Worm (Caenorhabditis elegans) whole organism, L4/young adult: Measurements from ENCODE around the gene C27D9.2.

Source experiments
- W03F9.2 ChIP-seq: fragments of 150-350 bp; optimal IDR thresholded peaks from 2 replicates; lab custom pipeline; 2014; ENCODE audit warnings: missing biosample characterization, missing genetic modification characterization
- dao-5 ChIP-seq: sonication (generic microtip); optimal IDR thresholded peaks from 2 replicates; lab custom pipeline; 2016; ENCODE audit warnings: missing genotype, missing genetic modification characterization, moderate library complexity, missing compliant biosample characterization
- him-1 ChIP-seq: sonication (generic microtip); optimal IDR thresholded peaks from 2 replicates; lab custom pipeline; 2016; ENCODE audit warnings: missing genotype, missing genetic modification reagents, missing genetic modification characterization, missing compliant biosample characterization

- no peak for TF ChIP-seq W03F9.2 (tag; lab: Kevin White, UChicago)
- TF ChIP-seq him-1: no peak
- no peak for TF ChIP-seq dao-5 (tag; lab: Kevin White, UChicago)
Measured at ce11 chrII:4767612-4768011, 11.0 kb upstream of the C27D9.2 start.
